Worm (Caenorhabditis elegans): ENCODE data around the gene C17H11.5.

ce11 chrX:8173610-8174009 lies 11.3 kb downstream of the C17H11.5 start, which contains the start of gene C17H11.1:
- TF ChIP-seq W03F9.2 (tag; optimal IDR thresholded peaks at IDR 0.05): no peak
- no peak for TF ChIP-seq dao-5 (tag; optimal IDR thresholded peaks at IDR 0.05)
- no peak for TF ChIP-seq him-1 (tag; optimal IDR thresholded peaks at IDR 0.05)
